Worm (Caenorhabditis elegans) whole organism, L3 larva: ENCODE measurements around the gene Y32H12A.8.

ENCODE experiments used
- R02D3.7 ChIP-seq: fragments of 150-350 bp; optimal IDR thresholded peaks from 2 replicates; lab custom pipeline; 2014; ENCODE audit warnings: missing biosample characterization, missing genetic modification characterization
- ZK546.5 ChIP-seq: sonication (generic microtip); optimal IDR thresholded peaks from 2 replicates; lab custom pipeline; 2017; ENCODE audit warnings: missing biosample characterization, missing genetic modification characterization
- ceh-16 ChIP-seq: sonication (generic microtip); optimal IDR thresholded peaks from 2 replicates; lab custom pipeline; 2017; ENCODE audit warnings: missing biosample characterization, missing genetic modification characterization
- ceh-28 ChIP-seq: fragments of 150-350 bp; optimal IDR thresholded peaks from 2 replicates; lab custom pipeline; 2014; ENCODE audit warnings: missing biosample characterization, missing genetic modification reagents, missing genetic modification characterization
- daf-12 ChIP-seq: fragments of 150-350 bp; optimal IDR thresholded peaks from 2 replicates; lab custom pipeline; 2014; ENCODE audit warnings: missing biosample characterization, missing genetic modification reagents, missing genetic modification characterization
- egl-27 ChIP-seq: sonication (generic microtip); optimal IDR thresholded peaks from 4 replicates; lab custom pipeline; 2017; ENCODE audit warnings: missing biosample characterization, missing genetic modification reagents, missing genetic modification characterization
- egl-5 ChIP-seq: fragments of 150-350 bp; optimal IDR thresholded peaks from 2 replicates; lab custom pipeline; 2017; ENCODE audit warnings: missing biosample characterization, missing genetic modification reagents, missing genetic modification characterization, inconsistent platforms
- elt-1 ChIP-seq: fragments of 150-350 bp; optimal IDR thresholded peaks from 2 replicates; lab custom pipeline; 2014; ENCODE audit warnings: missing biosample characterization, missing genetic modification characterization
- elt-2 ChIP-seq: sonication (generic microtip); optimal IDR thresholded peaks from 2 replicates; lab custom pipeline; 2016; ENCODE audit warnings: missing genetic modification reagents, mild to moderate bottlenecking, missing genetic modification characterization, missing compliant biosample characterization
- eor-1 ChIP-seq, 2 experiments: fragments of 150-350 bp; optimal IDR thresholded peaks; 2 replicates each; lab custom pipeline; 2014 to 2018; ENCODE audit warnings: missing biosample characterization in 2 of 2, missing genetic modification characterization in 2 of 2
- fkh-10 ChIP-seq: sonication (generic microtip); optimal IDR thresholded peaks from 2 replicates; lab custom pipeline; 2017; ENCODE audit warnings: missing biosample characterization, missing genetic modification reagents, missing genetic modification characterization
- fos-1 ChIP-seq: fragments of 150-350 bp; optimal IDR thresholded peaks from 2 replicates; lab custom pipeline; 2014; ENCODE audit warnings: missing biosample characterization, missing genetic modification characterization
- hmg-11 ChIP-seq: sonication (generic microtip); optimal IDR thresholded peaks from 2 replicates; lab custom pipeline; 2016; ENCODE audit warnings: missing genetic modification characterization, missing compliant biosample characterization
- jun-1 ChIP-seq: fragments of 150-350 bp; optimal IDR thresholded peaks from 2 replicates; lab custom pipeline; 2014; ENCODE audit warnings: missing biosample characterization, missing genetic modification reagents, missing genetic modification characterization
- lin-15B ChIP-seq: fragments of 150-350 bp; optimal IDR thresholded peaks from 2 replicates; lab custom pipeline; 2014; ENCODE audit warnings: missing biosample characterization, missing genetic modification characterization
- lin-39 ChIP-seq: fragments of 150-350 bp; optimal IDR thresholded peaks from 2 replicates; lab custom pipeline; 2018; ENCODE audit warnings: missing biosample characterization, missing genetic modification reagents, missing genetic modification characterization
- lsy-12 ChIP-seq: sonication (generic microtip); optimal IDR thresholded peaks from 2 replicates; lab custom pipeline; 2016; ENCODE audit warnings: mild to moderate bottlenecking, missing genetic modification characterization, missing compliant biosample characterization
- nfya-1 ChIP-seq: sonication (generic microtip); optimal IDR thresholded peaks from 2 replicates; lab custom pipeline; 2017; ENCODE audit warnings: missing genetic modification characterization, mild to moderate bottlenecking, missing compliant biosample characterization, antibody characterized with exemption, moderate library complexity; ENCODE audit not compliant: insufficient read depth
- nhr-11 ChIP-seq: fragments of 150-350 bp; optimal IDR thresholded peaks from 2 replicates; lab custom pipeline; 2014; ENCODE audit warnings: missing biosample characterization, missing genetic modification characterization
- nhr-23 ChIP-seq: fragments of 150-350 bp; optimal IDR thresholded peaks from 2 replicates; lab custom pipeline; 2014; ENCODE audit warnings: missing biosample characterization, missing genetic modification reagents, missing genetic modification characterization
- nhr-25 ChIP-seq: sonication (generic microtip); optimal IDR thresholded peaks from 2 replicates; lab custom pipeline; 2017; ENCODE audit warnings: missing biosample characterization, missing genetic modification characterization
- nhr-28 ChIP-seq: fragments of 150-350 bp; optimal IDR thresholded peaks from 2 replicates; lab custom pipeline; 2014; ENCODE audit warnings: missing biosample characterization, missing genetic modification characterization
- nhr-67 ChIP-seq: fragments of 150-350 bp; optimal IDR thresholded peaks from 2 replicates; lab custom pipeline; 2014; ENCODE audit warnings: missing biosample characterization, missing genetic modification characterization
- nhr-76 ChIP-seq: fragments of 150-350 bp; sonication (generic microtip); optimal IDR thresholded peaks from 5 replicates; lab custom pipeline; 2014; ENCODE audit warnings: missing biosample characterization, missing genetic modification characterization
- pha-4 ChIP-seq: fragments of 150-350 bp; optimal IDR thresholded peaks from 2 replicates; lab custom pipeline; 2014; ENCODE audit warnings: missing biosample characterization, missing genetic modification reagents, missing genetic modification characterization
- skn-1 ChIP-seq: fragments of 150-350 bp; optimal IDR thresholded peaks from 2 replicates; lab custom pipeline; 2014; ENCODE audit warnings: missing biosample characterization, missing genetic modification characterization
- snpc-4 ChIP-seq: fragments of 150-350 bp; optimal IDR thresholded peaks from 2 replicates; lab custom pipeline; 2014; ENCODE audit warnings: missing biosample characterization, missing genetic modification characterization
- tbx-2 ChIP-seq: sonication (generic microtip); optimal IDR thresholded peaks from 2 replicates; lab custom pipeline; 2016; ENCODE audit warnings: mild to moderate bottlenecking, missing genetic modification characterization, missing compliant biosample characterization
- zag-1 ChIP-seq: fragments of 150-350 bp; optimal IDR thresholded peaks from 2 replicates; lab custom pipeline; 2014; ENCODE audit warnings: missing biosample characterization, missing genetic modification characterization
- ztf-11 ChIP-seq: fragments of 150-350 bp; optimal IDR thresholded peaks from 2 replicates; lab custom pipeline; 2014; ENCODE audit warnings: missing biosample characterization, missing genetic modification characterization
- ztf-4 ChIP-seq: fragments of 150-350 bp; optimal IDR thresholded peaks from 2 replicates; lab custom pipeline; 2014; ENCODE audit warnings: missing biosample characterization, missing genetic modification characterization

Gene Y32H12A.8

ce11 chrIII:5405628-5406084 is at the start of gene Y32H12A.8, which contains the start of gene W03A5.2:
TSS of gene Y32H12A.8 (minus strand) at chrIII:5406037.
TSS of gene W03A5.2 (plus strand) at chrIII:5406034.
- TF ChIP-seq nhr-25 (tag; lab: Kevin White, UChicago) (peak; percentile 47), hmg-11 (peak; percentile 34), lin-15B (tag; lab: Kevin White, UChicago) (peak; percentile 68), skn-1 (no peak), snpc-4 (tag; lab: Kevin White, UChicago) (no peak), pha-4 (peak; percentile 62), elt-2 (tag; lab: Kevin White, UChicago) (peak; percentile 41), fkh-10 (GFP tag; lab: Kevin White, UChicago) (no peak), nhr-23 (tag; lab: Kevin White, UChicago) (no peak), elt-1 (tag; lab: Kevin White, UChicago) (no peak), R02D3.7 (tag; lab: Kevin White, UChicago) (no peak), eor-1 (tag; optimal IDR thresholded peaks at IDR 0.05; lab: Kevin White, UChicago) (no peak), lin-39 (tag; lab: Kevin White, UChicago) (peak; percentile 30), nfya-1 (tag; lab: Kevin White, UChicago) (peak; percentile 79)

DNA sequence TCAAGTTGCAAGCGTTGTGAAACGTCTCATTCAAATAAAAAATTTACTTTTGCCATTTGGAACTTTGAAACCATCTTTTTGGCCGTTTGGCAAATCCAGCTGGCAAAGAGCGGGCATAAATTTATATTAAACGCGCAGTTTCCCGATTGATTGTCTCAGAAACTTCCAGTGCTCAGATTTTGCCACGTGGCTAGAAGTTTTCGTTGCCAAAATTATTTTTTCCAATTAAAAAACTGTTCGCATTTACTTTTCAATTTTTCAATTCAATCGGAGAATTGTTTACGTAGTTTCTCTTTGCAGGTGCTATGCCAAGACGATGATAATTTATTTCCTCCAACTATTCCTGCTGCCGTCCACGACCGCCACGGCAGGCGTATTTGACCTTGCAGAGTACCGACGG is 47.5 kb upstream of the Y32H12A.8 start, which contains the start of gene F48E8.4:
TSS of gene F48E8.4 (plus strand) at position 301 of the 400 bp plus-strand sequence.
- no peak for TF ChIP-seq lsy-12 (tag; lab: Kevin White, UChicago)
- TF ChIP-seq fkh-10 (GFP tag; lab: Kevin White, UChicago) = no peak
- no peak for TF ChIP-seq lin-39 (tag; lab: Kevin White, UChicago)
- TF ChIP-seq elt-1 (tag; lab: Kevin White, UChicago) = no peak
- TF ChIP-seq egl-5 (tag; lab: Kevin White, UChicago) = no peak
- peak; percentile 13 for TF ChIP-seq nhr-25 (tag; lab: Kevin White, UChicago)
- TF ChIP-seq nfya-1 (tag; lab: Kevin White, UChicago) = no peak

- no peak for TF ChIP-seq nhr-76 (tag; lab: Kevin White, UChicago)
- no peak for TF ChIP-seq lin-39 (tag; lab: Kevin White, UChicago)
- TF ChIP-seq ztf-11 (tag; lab: Kevin White, UChicago) = no peak
- TF ChIP-seq egl-27 (tag; lab: Kevin White, UChicago) = no peak
- TF ChIP-seq hmg-11 = no peak
- TF ChIP-seq ztf-4 (tag; lab: Kevin White, UChicago) = no peak
These were observed 44.6 kb upstream of the Y32H12A.8 start, which contains the start of gene paa-1 for ce11 chrIII:5450430-5450829. TSS of gene paa-1 (plus strand) at chrIII:5450730.

DNA sequence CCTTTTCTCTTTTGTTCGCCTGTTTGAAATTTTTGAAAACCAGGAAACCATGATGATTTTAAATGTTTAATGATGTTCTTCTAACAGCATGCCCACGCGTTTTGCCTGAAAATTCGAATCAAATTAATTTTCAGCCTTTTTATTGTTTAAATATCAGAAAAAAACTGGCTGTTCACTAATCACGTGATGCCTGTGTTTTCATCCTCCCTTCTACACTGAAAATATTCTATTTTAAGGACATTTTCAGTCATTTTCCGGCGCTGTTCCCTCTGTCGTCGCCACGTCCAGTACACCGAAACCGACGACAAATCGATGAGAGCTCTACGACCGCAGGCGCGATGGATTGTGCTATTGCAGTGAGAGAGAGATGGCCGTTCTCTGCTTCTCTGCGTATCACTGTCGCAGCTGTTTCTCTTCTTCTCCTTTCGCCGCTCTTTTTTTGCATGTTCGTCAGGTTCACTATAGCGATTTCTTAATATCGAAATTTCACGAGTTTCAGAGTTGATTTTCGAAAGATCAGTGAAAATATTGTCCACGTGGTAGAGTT is 44.0 kb upstream of the Y32H12A.8 start, which contains the start of gene F48E8.8:
TSS of gene F48E8.8 (minus strand) at position 51 of the 547 bp plus-strand sequence.
- TF ChIP-seq fos-1 (tag; lab: Kevin White, UChicago) = no peak
- peak; percentile 79 for TF ChIP-seq hmg-11
- TF ChIP-seq ceh-28 = peak; percentile 43
- TF ChIP-seq nhr-67 (tag; lab: Kevin White, UChicago) = no peak
- TF ChIP-seq nfya-1 (tag; lab: Kevin White, UChicago) = peak; percentile 80
- peak; percentile 80 for TF ChIP-seq lin-39 (tag; lab: Kevin White, UChicago)
- TF ChIP-seq pha-4 = peak; percentile 64
- TF ChIP-seq nhr-28 (tag; lab: Kevin White, UChicago) = no peak
- peak; percentile 51 for TF ChIP-seq egl-5 (tag; lab: Kevin White, UChicago)
- peak; percentile 11 for TF ChIP-seq tbx-2
- TF ChIP-seq lin-15B (tag; lab: Kevin White, UChicago) = peak; percentile 62
- TF ChIP-seq elt-2 (tag; lab: Kevin White, UChicago) = peak; percentile 26

DNA sequence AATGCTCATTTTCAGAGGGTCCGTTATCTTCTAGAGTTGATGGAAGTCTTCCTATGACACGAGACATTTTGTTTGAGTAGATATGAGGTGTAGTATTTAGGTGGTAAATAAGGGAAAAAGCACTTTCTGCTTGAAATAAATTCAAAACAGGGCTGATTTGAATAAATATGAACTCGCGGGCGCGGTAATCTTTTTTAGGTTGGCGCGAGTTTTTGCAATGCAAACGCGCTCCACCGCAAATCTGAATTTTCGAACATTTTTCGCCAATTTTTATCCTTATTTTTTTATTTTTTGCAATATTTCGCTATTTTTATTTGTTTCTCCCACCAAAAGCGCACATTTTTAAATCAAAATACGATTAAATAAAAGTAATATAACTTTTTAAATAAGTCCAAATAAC is 42.3 kb upstream of the Y32H12A.8 start, which contains the start of gene skpt-1:
TSS of gene skpt-1 (minus strand) at position 219 of the 400 bp plus-strand sequence.
- TF ChIP-seq nhr-28 (tag; lab: Kevin White, UChicago) = no peak
- no peak for TF ChIP-seq nhr-11 (tag; lab: Kevin White, UChicago)
- TF ChIP-seq lin-15B (tag; lab: Kevin White, UChicago) = peak; percentile 53
- TF ChIP-seq snpc-4 (tag; lab: Kevin White, UChicago) = no peak
- no peak for TF ChIP-seq skn-1
- peak; percentile 40 for TF ChIP-seq lin-39 (tag; lab: Kevin White, UChicago)
- TF ChIP-seq ceh-16 = no peak
- TF ChIP-seq ztf-11 (tag; lab: Kevin White, UChicago) = no peak
- TF ChIP-seq eor-1 (tag; optimal IDR thresholded peaks at IDR 0.05; lab: Kevin White, UChicago) = no peak
- TF ChIP-seq tbx-2 = no peak
- peak; percentile 58 for TF ChIP-seq nfya-1 (tag; lab: Kevin White, UChicago)
- no peak for TF ChIP-seq zag-1 (tag; lab: Kevin White, UChicago)
- TF ChIP-seq pha-4 = peak; percentile 51
- no peak for TF ChIP-seq daf-12 (tag; lab: Kevin White, UChicago)
- peak; percentile 22 for TF ChIP-seq nhr-23 (tag; lab: Kevin White, UChicago)
- TF ChIP-seq ZK546.5 (tag; lab: Kevin White, UChicago) = no peak
- TF ChIP-seq jun-1 (tag; lab: Kevin White, UChicago) = no peak
